Worm (Caenorhabditis elegans) whole organism, L1 larva: Measurements from ENCODE around the gene Y11D7A.9.

ENCODE experiments used
- C34B4.2 ChIP-seq: sonication (generic microtip); optimal IDR thresholded peaks from 2 replicates; lab custom pipeline; 2017; ENCODE audit warnings: mild to moderate bottlenecking, missing genetic modification characterization, missing compliant biosample characterization
- alr-1 ChIP-seq: fragments of 200-800 bp; sonication (Bioruptor generic); optimal IDR thresholded peaks from 2 replicates; lab custom pipeline; 2018; ENCODE audit warnings: borderline replicate concordance, mild to moderate bottlenecking, missing genetic modification characterization, missing compliant biosample characterization
- blmp-1 ChIP-seq: fragments of 150-350 bp; optimal IDR thresholded peaks from 2 replicates; lab custom pipeline; 2014; ENCODE audit warnings: missing biosample characterization, missing genetic modification characterization
- egl-27 ChIP-seq, 2 experiments: fragments of 150-350 bp in 1 of 2; sonication (generic microtip); optimal IDR thresholded peaks; 3 replicates each; lab custom pipeline; 2017 to 2018; ENCODE audit warnings: missing biosample characterization in 2 of 2, missing genetic modification characterization in 2 of 2, missing genetic modification reagents in 2 of 2
- isw-1 ChIP-seq: fragments of 200-800 bp; sonication (Bioruptor generic); IDR thresholded peaks from 2 replicates; pipeline ENCODE4 v1.3.6; 2022; ENCODE audit warnings: missing genetic modification characterization, missing compliant biosample characterization
- lin-13 ChIP-seq: fragments of 150-350 bp; optimal IDR thresholded peaks from 2 replicates; lab custom pipeline; 2014; ENCODE audit warnings: missing biosample characterization, missing genetic modification reagents, missing genetic modification characterization
- lir-3 ChIP-seq: sonication (generic microtip); optimal IDR thresholded peaks from 2 replicates; lab custom pipeline; 2016; ENCODE audit warnings: mild to moderate bottlenecking, missing genetic modification characterization, moderate library complexity, missing compliant biosample characterization; ENCODE audit not compliant: poor library complexity
- nhr-11 ChIP-seq: fragments of 150-350 bp; optimal IDR thresholded peaks from 2 replicates; lab custom pipeline; 2014; ENCODE audit warnings: missing biosample characterization, missing genetic modification characterization
- nhr-28 ChIP-seq: fragments of 150-350 bp; optimal IDR thresholded peaks from 2 replicates; lab custom pipeline; 2014; ENCODE audit warnings: missing biosample characterization, missing genetic modification characterization
- pag-3 ChIP-seq: sonication (generic microtip); optimal IDR thresholded peaks from 2 replicates; lab custom pipeline; 2017; ENCODE audit warnings: missing genetic modification characterization, mild to moderate bottlenecking, missing compliant biosample characterization, antibody characterized with exemption, borderline replicate concordance; ENCODE audit not compliant: insufficient read depth
- snpc-4 ChIP-seq: fragments of 150-350 bp; optimal IDR thresholded peaks from 2 replicates; lab custom pipeline; 2014; ENCODE audit warnings: missing biosample characterization, missing genetic modification characterization
- ztf-4 ChIP-seq: fragments of 150-350 bp; optimal IDR thresholded peaks from 2 replicates; lab custom pipeline; 2014; ENCODE audit warnings: missing biosample characterization, missing genetic modification characterization

DNA sequence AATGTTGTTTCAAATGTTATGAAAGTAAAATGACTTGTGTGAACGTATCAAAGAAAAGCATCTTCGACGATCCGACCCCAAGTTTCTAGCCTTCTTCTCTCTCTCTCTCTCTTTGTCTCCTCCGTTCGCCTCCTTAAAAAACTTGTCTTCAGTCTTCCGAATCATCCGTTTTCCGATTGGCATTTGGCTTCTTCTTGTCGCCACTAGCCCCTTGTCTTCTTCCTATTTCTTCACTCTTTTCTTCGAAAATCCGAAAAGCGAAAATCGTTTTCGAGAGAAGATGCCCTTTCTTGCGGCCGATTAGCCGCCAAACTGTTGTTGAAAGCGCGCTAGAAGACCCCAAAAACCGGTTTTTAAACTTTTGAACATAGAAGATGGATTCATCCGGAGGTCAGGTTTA, 2.6 kb upstream of the Y11D7A.9 start:
- no peak for TF ChIP-seq snpc-4 (tag; lab: Kevin White, UChicago)
- TF ChIP-seq nhr-11: no peak
- TF ChIP-seq isw-1: no peak
- no peak for TF ChIP-seq C34B4.2 (tag; lab: Kevin White, UChicago)
- TF ChIP-seq alr-1 (tag; lab: Kevin White, UChicago): no peak
- peak; percentile 93 for TF ChIP-seq blmp-1 (tag; lab: Kevin White, UChicago)
- no peak for TF ChIP-seq nhr-28 (tag; lab: Kevin White, UChicago)
- no peak for TF ChIP-seq egl-27 (tag; optimal IDR thresholded peaks at IDR 0.05; lab: Kevin White, UChicago)
- TF ChIP-seq ztf-4 (tag; lab: Kevin White, UChicago): no peak
- TF ChIP-seq lin-13 (GFP tag; lab: Kevin White, UChicago): no peak
- TF ChIP-seq pag-3: no peak
- no peak for TF ChIP-seq lir-3 (tag; lab: Kevin White, UChicago)
